Worm (Caenorhabditis elegans) whole organism, L3 larva: ENCODE measurements around the gene F25E5.5.

ENCODE experiments used
- ama-1 ChIP-seq: fragments of 150-350 bp; optimal IDR thresholded peaks from 2 replicates; lab custom pipeline; 2018
- ceh-82 ChIP-seq: fragments of 150-350 bp; optimal IDR thresholded peaks from 2 replicates; lab custom pipeline; 2014; ENCODE audit warnings: missing biosample characterization, missing genetic modification characterization
- ceh-9 ChIP-seq: sonication (generic microtip); optimal IDR thresholded peaks from 2 replicates; lab custom pipeline; 2018; ENCODE audit warnings: missing biosample characterization, missing genetic modification characterization
- elt-1 ChIP-seq: fragments of 150-350 bp; optimal IDR thresholded peaks from 2 replicates; lab custom pipeline; 2014; ENCODE audit warnings: missing biosample characterization, missing genetic modification characterization
- mdl-1 ChIP-seq: fragments of 150-350 bp; optimal IDR thresholded peaks from 2 replicates; lab custom pipeline; 2014; ENCODE audit warnings: missing biosample characterization, missing genetic modification characterization
- mml-1 ChIP-seq: fragments of 150-350 bp; sonication (generic microtip); optimal IDR thresholded peaks from 3 replicates; lab custom pipeline; 2014; ENCODE audit warnings: missing biosample characterization, missing genetic modification characterization
- nfya-1 ChIP-seq: sonication (generic microtip); optimal IDR thresholded peaks from 2 replicates; lab custom pipeline; 2017; ENCODE audit warnings: missing genetic modification characterization, mild to moderate bottlenecking, missing compliant biosample characterization, antibody characterized with exemption, moderate library complexity; ENCODE audit not compliant: insufficient read depth
- nhr-11 ChIP-seq: fragments of 150-350 bp; optimal IDR thresholded peaks from 2 replicates; lab custom pipeline; 2014; ENCODE audit warnings: missing biosample characterization, missing genetic modification characterization
- nhr-12 ChIP-seq: fragments of 150-350 bp; optimal IDR thresholded peaks from 2 replicates; lab custom pipeline; 2014; ENCODE audit warnings: missing biosample characterization, missing genetic modification characterization
- nhr-77 ChIP-seq: fragments of 150-350 bp; optimal IDR thresholded peaks from 2 replicates; lab custom pipeline; 2014; ENCODE audit warnings: missing biosample characterization, missing genetic modification characterization
- tbx-2 ChIP-seq: sonication (generic microtip); optimal IDR thresholded peaks from 2 replicates; lab custom pipeline; 2016; ENCODE audit warnings: mild to moderate bottlenecking, missing genetic modification characterization, missing compliant biosample characterization
- ztf-11 ChIP-seq: fragments of 150-350 bp; optimal IDR thresholded peaks from 2 replicates; lab custom pipeline; 2014; ENCODE audit warnings: missing biosample characterization, missing genetic modification characterization
- ztf-4 ChIP-seq: fragments of 150-350 bp; optimal IDR thresholded peaks from 2 replicates; lab custom pipeline; 2014; ENCODE audit warnings: missing biosample characterization, missing genetic modification characterization

DNA sequence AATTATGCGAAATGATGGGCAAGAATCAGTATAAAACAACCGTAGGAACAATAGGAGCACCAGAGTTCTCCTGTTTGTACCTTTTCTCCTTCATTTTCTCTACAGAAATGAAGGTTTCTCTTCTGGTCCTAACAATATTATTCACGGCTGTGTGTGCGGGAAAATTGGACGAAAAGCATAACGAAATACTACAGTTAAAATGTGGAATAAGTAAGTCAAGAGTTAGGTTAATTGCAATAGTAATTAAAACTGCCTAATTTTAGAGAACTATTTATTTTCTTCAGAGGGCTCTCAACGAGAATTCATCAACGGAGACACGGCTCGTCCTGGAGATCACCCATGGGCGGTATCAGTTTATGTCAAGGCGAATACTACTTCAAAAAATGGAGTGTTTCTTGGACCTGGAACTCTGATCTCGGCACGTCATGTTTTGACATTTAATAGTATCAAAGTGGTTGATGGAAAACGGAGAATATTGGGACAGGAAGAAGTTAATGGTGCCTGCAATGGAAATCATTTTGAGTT, 2.3 kb downstream of the F25E5.5 start, which contains the start of gene try-12:
- no peak for TF ChIP-seq ztf-4 (tag; lab: Kevin White, UChicago)
- TF ChIP-seq ceh-82 (tag; lab: Kevin White, UChicago), result no peak
- TF ChIP-seq tbx-2 (tag; lab: Kevin White, UChicago), result no peak
- TF ChIP-seq ama-1 (lab: Kevin White, UChicago), result no peak
- TF ChIP-seq mml-1, result no peak
- no peak for TF ChIP-seq nhr-77 (tag; lab: Kevin White, UChicago)
- TF ChIP-seq nfya-1 (tag; lab: Kevin White, UChicago), result no peak
- no peak for TF ChIP-seq mdl-1 (tag; lab: Kevin White, UChicago)
- no peak for TF ChIP-seq nhr-12 (tag; lab: Kevin White, UChicago)
- TF ChIP-seq elt-1, result no peak
- TF ChIP-seq ztf-11 (tag; lab: Kevin White, UChicago), result no peak
- no peak for TF ChIP-seq ceh-9
- no peak for TF ChIP-seq nhr-11 (tag; lab: Kevin White, UChicago)
